Fruit fly (Drosophila melanogaster): Measurements from ENCODE around the gene CG18417.

CG18417 gene

dm6 chr3L:7437366-7437765, 37.5 kb downstream of the CG18417 start, which contains the start of gene CG14835:
TSS of gene CG14835 (minus strand) at chr3L:7437466.
- TF ChIP-seq CTCF (optimal IDR thresholded peaks at IDR 0.05) (no peak), CG8478 (optimal IDR thresholded peaks at IDR 0.05) (no peak)

- TF ChIP-seq CG8478 (optimal IDR thresholded peaks at IDR 0.05) (no peak), CTCF (optimal IDR thresholded peaks at IDR 0.05) (no peak)
These were observed 39.4 kb downstream of the CG18417 start, which contains the start of gene sphinx1 for dm6 chr3L:7439305-7439704. TSS of gene sphinx1 (minus strand) at chr3L:7439405.

dm6 chr3L:7440633-7441032, 40.8 kb downstream of the CG18417 start, which contains the start of gene sphinx2:
TSS of gene sphinx2 (minus strand) at chr3L:7440733.
- TF ChIP-seq CG8478 (optimal IDR thresholded peaks at IDR 0.05): no peak
- no peak for TF ChIP-seq CTCF (optimal IDR thresholded peaks at IDR 0.05)

dm6 chr3L:7449097-7449496, 49.2 kb downstream of the CG18417 start:
- TF ChIP-seq CG8478 (optimal IDR thresholded peaks at IDR 0.05) (no peak), CTCF (optimal IDR thresholded peaks at IDR 0.05) (no peak)

- TF ChIP-seq CTCF (optimal IDR thresholded peaks at IDR 0.05) (no peak), CG8478 (optimal IDR thresholded peaks at IDR 0.05) (no peak)
These were observed 50.7 kb downstream of the CG18417 start, which contains the start of gene CG33278 for dm6 chr3L:7450553-7450952. TSS of gene CG33278 (plus strand) at chr3L:7450853.

All from S2 (cell line).